Worm (Caenorhabditis elegans) whole organism, late embryonic: ENCODE data around the gene W04H10.5.

Experiments
- ahr-1 ChIP-seq: sonication (generic microtip); optimal IDR thresholded peaks from 2 replicates; lab custom pipeline; 2016; ENCODE audit warnings: missing genetic modification characterization, missing compliant biosample characterization
- ceh-6 ChIP-seq: fragments of 200-800 bp; sonication (Bioruptor generic); optimal IDR thresholded peaks from 2 replicates; lab custom pipeline; 2018; ENCODE audit warnings: mild to moderate bottlenecking, missing genetic modification characterization, missing compliant biosample characterization
- ceh-9 ChIP-seq: sonication (generic microtip); optimal IDR thresholded peaks from 2 replicates; lab custom pipeline; 2016; ENCODE audit warnings: mild to moderate bottlenecking, missing genetic modification characterization, inconsistent platforms, missing compliant biosample characterization
- che-1 ChIP-seq: sonication (generic microtip); optimal IDR thresholded peaks from 2 replicates; lab custom pipeline; 2016; ENCODE audit warnings: mild to moderate bottlenecking, missing genetic modification characterization, missing compliant biosample characterization
- ets-4 ChIP-seq: sonication (generic microtip); optimal IDR thresholded peaks from 2 replicates; lab custom pipeline; 2016; ENCODE audit warnings: missing genetic modification characterization, missing compliant biosample characterization
- nfya-1 ChIP-seq: sonication (generic microtip); optimal IDR thresholded peaks from 2 replicates; lab custom pipeline; 2017; ENCODE audit warnings: missing genetic modification characterization, mild to moderate bottlenecking, missing compliant biosample characterization, antibody characterized with exemption, moderate library complexity
- pqm-1 ChIP-seq: sonication (generic microtip); optimal IDR thresholded peaks from 2 replicates; lab custom pipeline; 2016; ENCODE audit warnings: missing genetic modification characterization, missing compliant biosample characterization
- unc-3 ChIP-seq, 2 experiments: fragments of 200-800 bp in 1 of 2; sonication (Bioruptor generic) in 1 of 2; sonication (generic microtip) in 1 of 2; conservative IDR thresholded peaks in 1 of 2; optimal IDR thresholded peaks in 1 of 2; 2 replicates each; pipeline versions ENCODE4 v1.3.6 to Lab custom; 2016 to 2022; ENCODE audit warnings: missing compliant biosample characterization in 2 of 2, missing genetic modification characterization in 2 of 2, missing genetic modification reagents in 1 of 2
- unc-86 ChIP-seq: sonication (generic microtip); optimal IDR thresholded peaks from 2 replicates; lab custom pipeline; 2016; ENCODE audit warnings: missing genetic modification characterization, missing compliant biosample characterization

- TF ChIP-seq nfya-1 (no peak), che-1 (no peak), ceh-9 (tag; lab: Kevin White, UChicago) (no peak), ahr-1 (tag; lab: Kevin White, UChicago) (no peak), pqm-1 (tag; lab: Kevin White, UChicago) (no peak), unc-3 (GFP tag; conservative IDR thresholded peaks at IDR 0.05; lab: Robert Waterston, UW) (no peak), unc-3 (tag; optimal IDR thresholded peaks at IDR 0.05; lab: Kevin White, UChicago) (no peak), unc-86 (no peak), ceh-6 (no peak), ets-4 (tag; lab: Kevin White, UChicago) (no peak)
Observed at ce11 chrII:627913-628312, 21.8 kb downstream of the W04H10.5 start.
